Fruit fly (Drosophila melanogaster): ENCODE data around the gene CG9837.

Gene CG9837

DNA sequence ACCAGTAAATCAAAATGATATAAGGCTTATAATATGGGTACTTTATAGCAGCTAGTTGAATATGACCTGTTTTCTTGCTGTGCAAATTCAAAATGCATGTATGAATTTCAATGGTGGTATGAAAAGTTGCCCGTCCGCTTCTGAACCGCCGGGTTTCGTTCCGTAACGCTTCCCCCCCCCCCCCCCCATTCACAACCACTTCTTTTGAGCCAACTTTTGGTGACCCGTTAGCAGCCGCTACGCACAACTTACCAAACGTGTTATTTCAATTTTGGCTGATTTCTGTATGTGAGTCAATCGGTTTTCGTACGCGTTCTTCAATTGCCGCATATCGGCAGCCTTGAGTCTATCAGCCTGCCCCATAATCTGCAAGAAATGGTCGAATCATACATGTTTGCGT, 19.7 kb downstream of the CG9837 start:
- TF ChIP-seq CTCF (optimal IDR thresholded peaks at IDR 0.05) (no peak), CG8478 (optimal IDR thresholded peaks at IDR 0.05) (no peak)

DNA sequence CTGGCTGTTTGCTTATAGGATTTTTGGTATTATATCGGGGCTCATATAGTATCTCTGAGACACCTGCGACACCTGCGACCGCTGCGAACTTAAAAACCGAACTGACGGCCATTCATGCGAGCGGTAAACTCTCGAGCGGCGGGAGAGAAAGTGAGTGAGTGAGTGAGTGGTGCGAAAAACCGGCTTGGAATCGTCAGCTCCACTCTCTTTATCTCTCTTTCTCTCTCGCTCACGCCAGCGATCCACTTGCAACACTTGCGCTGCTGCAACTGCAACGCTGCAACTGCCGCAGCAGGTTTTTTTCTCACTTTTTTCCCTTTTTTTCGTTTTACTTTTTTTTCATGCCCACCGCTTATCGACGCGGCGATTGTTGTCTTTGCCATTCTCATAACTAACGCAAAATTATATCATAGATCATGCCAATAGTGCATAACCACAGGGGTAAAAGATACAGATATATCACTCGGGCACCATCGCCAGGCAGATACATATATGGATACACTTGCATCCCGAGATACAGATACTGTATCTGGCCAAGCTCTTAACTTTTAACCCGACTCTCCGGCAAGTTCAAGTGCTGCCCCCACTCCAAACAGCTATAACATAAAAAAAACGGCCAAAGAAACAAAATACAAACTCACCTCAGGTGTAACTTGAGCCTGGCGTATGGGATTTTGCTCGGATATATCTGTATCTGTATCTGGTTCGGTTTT, 20.8 kb downstream of the CG9837 start:
- TF ChIP-seq CG8478 (optimal IDR thresholded peaks at IDR 0.05) (no peak), CTCF (optimal IDR thresholded peaks at IDR 0.05) (no peak)

DNA sequence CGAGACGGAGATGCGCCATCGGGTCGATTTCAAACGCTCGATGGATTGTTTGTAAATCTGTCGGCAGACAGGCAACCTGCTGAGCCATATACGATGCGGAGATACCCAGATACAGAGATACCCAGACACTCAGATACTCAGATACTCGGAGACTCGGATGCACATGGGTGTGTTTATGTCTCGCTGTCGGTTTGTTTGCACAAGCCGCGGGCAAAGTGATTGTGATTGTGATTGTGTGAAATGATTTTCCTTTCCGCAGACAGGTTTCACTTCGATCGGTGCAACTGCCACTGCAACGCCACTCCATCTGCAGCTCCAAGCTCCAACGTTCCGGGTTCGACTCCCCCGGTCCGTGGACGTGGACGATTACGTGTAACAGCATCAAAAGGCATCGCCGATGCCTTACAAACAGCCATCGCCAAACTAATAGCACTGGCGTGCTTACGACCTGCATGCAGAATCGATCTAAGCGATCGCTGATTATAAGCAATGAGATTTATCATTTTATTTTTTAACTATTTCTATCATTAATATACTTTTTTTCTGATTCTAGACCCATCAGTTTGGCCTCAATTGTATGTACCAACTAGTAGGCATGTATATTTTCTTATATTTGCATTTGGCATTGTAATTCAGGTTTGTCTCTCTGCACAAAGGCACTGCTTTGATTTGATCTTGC, 24.5 kb downstream of the CG9837 start:
- no peak for TF ChIP-seq CG8478 (optimal IDR thresholded peaks at IDR 0.05)
- TF ChIP-seq CTCF (optimal IDR thresholded peaks at IDR 0.05): no peak

DNA sequence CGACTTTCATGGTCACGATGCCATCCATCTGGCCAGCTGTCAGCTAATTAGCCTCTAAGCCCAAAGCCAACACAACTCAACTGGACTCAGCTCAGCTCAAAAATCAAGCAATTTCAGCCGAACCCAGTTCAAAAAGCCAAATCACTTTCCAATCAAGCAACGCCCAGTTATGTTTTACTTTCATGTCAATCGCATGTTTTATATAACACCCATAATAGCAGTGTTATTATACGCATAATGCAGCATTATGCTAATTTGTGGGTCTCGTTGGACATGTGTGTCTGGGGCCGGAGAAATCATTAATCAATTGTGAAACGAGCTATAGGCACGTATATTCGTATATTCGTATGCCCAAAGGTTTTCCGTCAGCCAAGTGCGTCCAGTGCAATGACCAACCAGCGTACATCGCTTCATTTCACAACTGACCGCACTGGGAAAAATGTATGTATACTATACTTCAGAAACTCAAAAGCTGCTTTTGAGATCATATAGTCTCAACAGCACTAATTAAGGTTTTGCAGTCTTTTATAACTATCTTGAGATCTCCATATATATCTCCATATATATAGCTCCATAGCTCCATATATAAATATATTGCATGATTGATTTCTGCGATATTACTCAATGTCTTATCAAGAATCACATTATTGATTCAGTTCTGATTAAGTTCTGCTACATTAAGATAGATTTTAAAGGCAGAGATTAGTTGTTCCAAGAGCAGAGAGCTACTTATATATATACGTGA, 25.7 kb downstream of the CG9837 start:
- TF ChIP-seq CG8478 (optimal IDR thresholded peaks at IDR 0.05): no peak
- TF ChIP-seq CTCF (optimal IDR thresholded peaks at IDR 0.05): no peak

DNA sequence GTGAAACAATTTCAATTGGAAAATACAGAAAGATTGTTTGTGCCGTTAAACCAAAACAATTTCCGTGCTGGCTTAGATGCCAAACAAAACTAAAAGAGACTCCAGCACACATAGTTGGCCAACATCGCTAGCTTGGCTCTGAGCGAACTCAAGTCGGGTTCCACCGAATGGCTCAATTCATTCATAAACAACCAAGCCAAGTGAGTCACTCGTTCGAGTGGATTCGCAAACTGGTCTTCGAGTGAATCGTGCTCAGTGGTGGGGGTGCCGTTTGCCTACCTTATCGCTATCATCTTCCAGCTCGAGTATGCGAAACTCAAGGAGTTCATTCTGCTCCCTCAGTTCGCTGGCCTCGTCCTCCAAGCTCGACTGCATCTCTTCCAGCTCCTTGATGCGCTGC, 27.9 kb downstream of the CG9837 start:
- no peak for TF ChIP-seq CG8478 (optimal IDR thresholded peaks at IDR 0.05)
- no peak for TF ChIP-seq CTCF (optimal IDR thresholded peaks at IDR 0.05)

DNA sequence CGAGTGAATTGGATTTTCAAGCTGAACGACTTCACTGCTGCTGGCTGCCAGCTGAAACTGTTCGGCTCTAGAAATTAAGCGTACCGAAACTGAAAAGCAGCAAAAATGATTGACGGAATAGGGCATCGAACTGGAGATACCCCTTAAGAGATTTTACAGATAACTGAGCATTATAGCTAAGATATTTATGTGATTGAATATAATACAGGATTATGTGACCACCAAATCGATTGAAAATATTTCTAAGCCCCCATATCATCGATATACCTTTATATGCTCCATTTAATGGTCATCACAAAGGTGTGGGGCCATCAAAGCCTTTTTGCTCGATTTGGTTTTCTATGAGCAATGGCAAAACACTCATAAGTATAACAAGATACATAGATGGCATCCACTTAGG, 28.6 kb downstream of the CG9837 start:
- TF ChIP-seq CG8478 (optimal IDR thresholded peaks at IDR 0.05) (no peak), CTCF (optimal IDR thresholded peaks at IDR 0.05) (no peak)

DNA sequence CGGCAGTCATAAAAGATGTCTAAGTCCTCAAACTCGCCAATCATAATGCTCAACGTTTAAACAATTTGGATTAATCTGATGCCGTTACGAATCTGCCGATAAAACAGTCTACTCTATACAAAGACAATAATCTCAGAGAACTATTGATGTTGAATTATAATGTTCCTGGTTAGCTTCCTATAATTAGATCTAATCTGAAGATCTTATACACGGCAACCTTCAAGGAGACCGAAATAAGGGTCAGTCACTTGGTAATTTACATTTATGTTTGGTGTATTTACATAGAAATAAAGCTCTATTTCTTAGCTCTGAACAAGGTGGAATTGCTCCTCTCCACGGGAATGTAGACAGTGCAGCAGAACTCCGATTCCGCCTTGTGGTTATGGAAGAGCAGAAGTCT, 32.7 kb downstream of the CG9837 start, which contains the start of gene CG33189:
Gene CG33189 (minus strand): TSS at position 101 of the 400 bp plus-strand sequence.
- TF ChIP-seq CG8478 (optimal IDR thresholded peaks at IDR 0.05): no peak

DNA sequence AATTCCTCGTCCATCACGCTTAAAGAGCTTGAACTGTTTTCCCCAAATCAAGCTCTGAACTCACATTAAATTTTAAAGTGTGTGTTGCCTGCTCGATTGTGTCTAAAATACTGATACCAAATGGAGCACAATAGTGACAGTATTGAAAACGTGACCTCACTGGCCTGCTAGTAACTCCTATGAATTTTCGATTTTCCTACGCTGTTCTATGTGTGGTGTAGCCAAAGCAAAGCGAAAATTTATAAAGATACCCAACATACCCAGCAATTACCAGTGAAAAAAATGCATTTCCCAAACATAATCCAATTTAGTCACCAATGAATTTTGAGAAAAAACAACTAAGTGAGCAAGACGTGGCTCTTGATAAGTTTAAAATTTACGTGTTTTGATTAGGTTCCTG, 33.6 kb downstream of the CG9837 start, which contains the start of gene CG33191:
Gene CG33191 (minus strand): TSS at position 101 of the 400 bp plus-strand sequence.
- TF ChIP-seq CTCF (optimal IDR thresholded peaks at IDR 0.05): no peak
- TF ChIP-seq CG8478 (optimal IDR thresholded peaks at IDR 0.05): no peak

DNA sequence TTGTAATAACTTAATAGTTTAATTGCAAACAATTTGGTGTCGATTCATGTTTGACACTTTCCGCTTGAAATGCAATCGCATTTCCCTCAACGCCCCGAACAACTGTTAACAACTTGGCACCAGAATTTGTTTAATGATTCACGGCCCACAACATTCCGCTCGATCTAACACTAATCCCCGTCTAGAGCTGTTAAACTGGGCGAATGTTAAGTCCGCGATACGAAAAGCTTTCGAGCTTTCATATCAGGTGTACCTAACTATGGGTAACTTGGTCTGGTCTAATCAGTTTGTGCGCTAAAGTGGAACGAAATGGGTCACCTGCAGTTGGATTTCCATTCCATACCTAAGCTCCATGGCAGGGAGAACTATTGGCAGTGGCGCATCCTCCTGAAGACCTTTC, 40.2 kb downstream of the CG9837 start, which contains the start of gene CG34301:
Gene CG34301 (plus strand): TSS at position 301 of the 400 bp plus-strand sequence.
- TF ChIP-seq CG8478 (optimal IDR thresholded peaks at IDR 0.05) (no peak), CTCF (optimal IDR thresholded peaks at IDR 0.05) (no peak)

DNA sequence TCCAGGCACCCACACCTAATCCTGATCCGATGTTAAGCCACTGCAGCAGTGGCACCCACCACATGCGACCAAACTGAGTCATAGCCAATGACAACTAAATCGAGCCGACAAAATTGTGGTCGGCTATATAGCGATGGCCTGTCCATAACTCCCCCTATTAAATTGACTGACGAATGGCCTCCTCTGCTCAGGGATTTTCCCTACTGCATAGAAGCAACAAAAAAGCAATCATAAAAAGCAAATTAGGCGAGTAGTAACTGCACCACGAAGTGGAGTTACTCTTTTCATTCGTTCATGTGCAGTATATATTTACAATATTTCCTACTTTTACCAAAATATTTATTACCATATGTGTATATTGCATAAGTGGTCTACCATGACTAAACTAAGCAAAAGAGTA, 40.8 kb downstream of the CG9837 start, which contains the start of gene CG13318:
Gene CG13318 (minus strand): TSS at position 101 of the 400 bp plus-strand sequence.
- TF ChIP-seq CG8478 (optimal IDR thresholded peaks at IDR 0.05): no peak
- TF ChIP-seq CTCF (optimal IDR thresholded peaks at IDR 0.05): no peak

DNA sequence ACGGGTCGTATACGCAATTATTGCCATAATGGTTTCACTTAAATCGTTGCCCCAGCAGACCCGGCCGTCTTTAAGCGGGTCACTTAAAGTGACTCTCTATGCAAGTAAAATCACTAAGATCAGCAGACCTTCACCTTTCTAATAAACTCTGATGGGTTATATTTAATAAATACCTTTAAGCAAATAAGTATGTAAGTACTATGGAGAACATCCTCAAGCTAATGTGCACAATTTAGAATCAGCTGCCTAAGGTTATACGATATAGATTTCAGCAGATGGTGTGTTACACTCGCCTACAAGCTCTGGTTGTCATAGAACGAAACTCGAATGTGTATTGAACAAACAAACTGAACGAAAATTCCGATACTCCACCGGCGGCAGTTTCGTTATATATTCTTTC, 44.3 kb downstream of the CG9837 start, which contains the start of gene CG8236:
Gene CG8236 (plus strand): TSS at position 301 of the 400 bp plus-strand sequence.
- no peak for TF ChIP-seq CG8478 (optimal IDR thresholded peaks at IDR 0.05)
- TF ChIP-seq CTCF (optimal IDR thresholded peaks at IDR 0.05): no peak

DNA sequence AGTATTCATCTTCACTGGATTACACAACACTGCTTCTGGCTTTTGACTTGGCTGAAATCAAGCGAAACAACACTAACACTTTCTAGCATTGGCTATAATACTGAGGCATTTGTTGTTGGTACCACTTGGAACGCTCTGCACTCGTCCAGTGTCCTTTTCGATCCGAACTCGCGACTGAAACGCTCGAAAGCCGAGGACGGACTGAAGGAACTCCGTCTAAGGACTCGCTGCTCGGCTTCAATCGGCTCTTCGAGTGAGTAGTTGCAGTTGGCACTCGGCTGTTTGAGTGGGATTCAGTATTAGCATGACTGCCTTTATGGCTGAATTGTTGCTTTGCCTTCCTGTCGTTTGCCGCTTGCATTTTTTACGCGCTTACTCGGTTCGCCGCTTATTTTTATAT, 45.4 kb downstream of the CG9837 start, which contains the start of the genes CG34135 and CG11768:
Gene CG34135 (minus strand): TSS at position 194 of the 400 bp plus-strand sequence.
Gene CG11768 (minus strand): TSS at position 203 of the 400 bp plus-strand sequence.
- no peak for TF ChIP-seq CG8478 (optimal IDR thresholded peaks at IDR 0.05)
- TF ChIP-seq CTCF (optimal IDR thresholded peaks at IDR 0.05): no peak
